Worm (Caenorhabditis elegans): ENCODE data around the gene ham-2.

Gene ham-2

DNA sequence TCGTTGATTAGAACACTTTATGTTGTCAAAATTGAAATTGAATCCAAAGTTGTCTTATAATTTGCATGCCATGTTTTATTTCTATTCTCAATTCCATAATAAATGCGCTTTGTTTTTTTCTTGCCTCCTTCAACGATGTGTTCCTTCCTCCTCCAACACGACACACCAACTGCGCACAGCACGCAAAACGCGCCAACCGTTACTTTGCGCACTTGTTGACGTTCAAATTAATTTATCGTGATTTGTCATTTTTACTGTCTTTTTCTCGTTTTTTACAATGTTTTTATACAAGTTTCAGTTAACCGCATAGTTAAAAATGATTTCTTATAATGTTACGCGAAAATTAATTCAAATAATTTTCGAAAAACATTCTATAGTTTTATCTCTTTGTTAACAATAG, 33.4 kb downstream of the ham-2 start:
- TF ChIP-seq nhr-237 (tag; optimal IDR thresholded peaks at IDR 0.05) (no peak), cnd-1 (tag; optimal IDR thresholded peaks at IDR 0.05) (no peak), elt-1 (tag; optimal IDR thresholded peaks at IDR 0.05; ENCODE audit: borderline replicate concordance, insufficient read depth) (no peak), ceh-43 (GFP tag; optimal IDR thresholded peaks at IDR 0.05) (no peak), nhr-2 (tag; optimal IDR thresholded peaks at IDR 0.05) (no peak), unc-62 (GFP tag; optimal IDR thresholded peaks at IDR 0.05) (no peak), ham-2 (GFP tag; optimal IDR thresholded peaks at IDR 0.05) (no peak), hlh-1 (tag; optimal IDR thresholded peaks at IDR 0.05) (peak; percentile 18), mep-1 (tag; optimal IDR thresholded peaks at IDR 0.05) (peak; percentile 48), drap-1 (GFP tag; optimal IDR thresholded peaks at IDR 0.05) (no peak), elt-3 (tag; optimal IDR thresholded peaks at IDR 0.05) (no peak), pha-4 (tag; optimal IDR thresholded peaks at IDR 0.05) (no peak), sptf-1 (tag; optimal IDR thresholded peaks at IDR 0.05) (no peak), lin-13 (tag; optimal IDR thresholded peaks at IDR 0.05) (peak; percentile 63), nhr-28 (tag; optimal IDR thresholded peaks at IDR 0.05) (no peak), lin-32 (GFP tag; optimal IDR thresholded peaks at IDR 0.05) (no peak), sem-2 (GFP tag; optimal IDR thresholded peaks at IDR 0.05) (no peak), ces-1 (GFP tag; optimal IDR thresholded peaks at IDR 0.05) (peak; percentile 68), mls-2 (tag; optimal IDR thresholded peaks at IDR 0.05) (no peak), zip-8 (tag; optimal IDR thresholded peaks at IDR 0.05) (no peak), unc-120 (tag; optimal IDR thresholded peaks at IDR 0.05; ENCODE audit: poor library complexity, severe bottlenecking) (no peak), flh-1 (GFP tag; optimal IDR thresholded peaks at IDR 0.05) (no peak), mab-5 (tag; optimal IDR thresholded peaks at IDR 0.05) (no peak), nhr-12 (tag; optimal IDR thresholded peaks at IDR 0.05) (no peak), blmp-1 (tag; optimal IDR thresholded peaks at IDR 0.05) (no peak), unc-39 (tag; optimal IDR thresholded peaks at IDR 0.05) (no peak), tbx-8 (GFP tag; optimal IDR thresholded peaks at IDR 0.05) (no peak), snpc-4 (tag; optimal IDR thresholded peaks at IDR 0.05) (no peak), ceh-83 (GFP tag; optimal IDR thresholded peaks at IDR 0.05) (no peak), lsy-2 (tag; optimal IDR thresholded peaks at IDR 0.05) (peak; percentile 41), M03D4.4 (tag; optimal IDR thresholded peaks at IDR 0.05) (no peak), ztf-11 (tag; optimal IDR thresholded peaks at IDR 0.05) (no peak)

- TF ChIP-seq unc-39 (tag; optimal IDR thresholded peaks at IDR 0.05): no peak
- TF ChIP-seq unc-62 (GFP tag; optimal IDR thresholded peaks at IDR 0.05): no peak
- TF ChIP-seq lin-32 (GFP tag; optimal IDR thresholded peaks at IDR 0.05): no peak
- no peak for TF ChIP-seq nhr-2 (tag; optimal IDR thresholded peaks at IDR 0.05)
- TF ChIP-seq blmp-1 (tag; optimal IDR thresholded peaks at IDR 0.05): no peak
- no peak for TF ChIP-seq ceh-83 (GFP tag; optimal IDR thresholded peaks at IDR 0.05)
- no peak for TF ChIP-seq unc-120 (tag; optimal IDR thresholded peaks at IDR 0.05; ENCODE audit: poor library complexity, severe bottlenecking)
- no peak for TF ChIP-seq nhr-12 (tag; optimal IDR thresholded peaks at IDR 0.05)
- TF ChIP-seq ceh-39 (tag; optimal IDR thresholded peaks at IDR 0.05): no peak
- no peak for TF ChIP-seq mls-2 (tag; optimal IDR thresholded peaks at IDR 0.05)
- no peak for TF ChIP-seq mab-5 (tag; optimal IDR thresholded peaks at IDR 0.05)
- no peak for TF ChIP-seq nhr-76 (tag; optimal IDR thresholded peaks at IDR 0.05)
- no peak for TF ChIP-seq lsy-2 (tag; optimal IDR thresholded peaks at IDR 0.05)
- TF ChIP-seq elt-1 (tag; optimal IDR thresholded peaks at IDR 0.05; ENCODE audit: borderline replicate concordance, insufficient read depth): no peak
- TF ChIP-seq ham-2 (GFP tag; optimal IDR thresholded peaks at IDR 0.05): no peak
- no peak for TF ChIP-seq ceh-43 (GFP tag; optimal IDR thresholded peaks at IDR 0.05)
- no peak for TF ChIP-seq pha-4 (tag; optimal IDR thresholded peaks at IDR 0.05)
- TF ChIP-seq drap-1 (GFP tag; optimal IDR thresholded peaks at IDR 0.05): no peak
Observed at ce11 chrX:4588462-4588861, 34.0 kb downstream of the ham-2 start, which contains the start of gene lnp-1. lnp-1 (plus strand) TSS chrX:4588762.

DNA sequence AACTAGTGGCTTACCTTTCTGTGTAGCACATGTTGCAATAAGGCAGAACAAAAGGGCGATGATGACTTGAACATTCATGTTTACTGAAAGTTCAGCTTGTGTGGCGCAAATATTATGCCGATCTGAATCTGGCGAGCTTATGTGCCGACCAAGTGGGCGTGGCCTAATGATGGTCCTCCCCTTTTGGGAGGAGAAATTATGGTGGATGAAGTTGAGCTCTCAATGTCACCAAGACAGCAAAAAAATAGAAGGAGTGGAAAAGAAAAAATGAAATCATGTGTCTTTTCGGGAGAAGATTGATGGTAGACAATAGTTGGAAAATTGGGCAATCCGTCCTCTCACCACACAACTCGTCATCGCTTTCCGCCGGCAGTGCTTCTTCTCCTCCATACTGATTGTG, 37.8 kb downstream of the ham-2 start, which contains the start of gene flp-12:
TSS of gene flp-12 (minus strand) at position 101 of the 400 bp plus-strand sequence.
- no peak for TF ChIP-seq nhr-2 (tag; optimal IDR thresholded peaks at IDR 0.05)
- TF ChIP-seq drap-1 (GFP tag; optimal IDR thresholded peaks at IDR 0.05): no peak
- TF ChIP-seq mls-2 (tag; optimal IDR thresholded peaks at IDR 0.05): no peak
- TF ChIP-seq lin-13 (tag; optimal IDR thresholded peaks at IDR 0.05): no peak
- TF ChIP-seq nhr-76 (tag; optimal IDR thresholded peaks at IDR 0.05): no peak
- TF ChIP-seq snpc-4 (tag; optimal IDR thresholded peaks at IDR 0.05): no peak
- no peak for TF ChIP-seq nhr-237 (tag; optimal IDR thresholded peaks at IDR 0.05)

DNA sequence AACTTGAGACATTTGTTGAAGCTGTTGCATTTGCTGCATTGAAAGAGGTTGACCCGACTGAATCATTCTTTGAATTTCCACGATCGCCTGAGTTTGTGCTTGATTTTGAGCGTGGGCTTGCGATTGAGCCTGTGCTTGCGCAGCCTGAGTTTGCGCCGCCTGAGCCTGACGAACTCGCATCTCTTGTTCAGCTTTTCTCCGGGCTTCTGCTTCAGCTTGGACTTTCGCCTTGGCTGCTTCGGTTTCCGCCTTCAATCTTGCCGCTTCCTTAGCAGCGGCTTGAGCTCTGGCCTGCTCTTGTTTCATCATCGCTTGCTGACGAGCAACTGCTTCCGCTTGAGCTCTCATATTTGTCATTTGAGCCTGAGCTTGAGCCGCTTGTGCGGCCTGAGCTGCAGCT, 42.9 kb downstream of the ham-2 start:
- TF ChIP-seq ceh-83 (GFP tag; optimal IDR thresholded peaks at IDR 0.05) (no peak), nhr-28 (tag; optimal IDR thresholded peaks at IDR 0.05) (no peak), hlh-1 (tag; optimal IDR thresholded peaks at IDR 0.05) (no peak), lsy-2 (tag; optimal IDR thresholded peaks at IDR 0.05) (no peak), mls-2 (tag; optimal IDR thresholded peaks at IDR 0.05) (no peak), drap-1 (GFP tag; optimal IDR thresholded peaks at IDR 0.05) (no peak), lin-32 (GFP tag; optimal IDR thresholded peaks at IDR 0.05) (no peak), cnd-1 (tag; optimal IDR thresholded peaks at IDR 0.05) (no peak), nhr-12 (tag; optimal IDR thresholded peaks at IDR 0.05) (no peak), mab-5 (tag; optimal IDR thresholded peaks at IDR 0.05) (no peak), tbx-8 (GFP tag; optimal IDR thresholded peaks at IDR 0.05) (no peak), unc-120 (tag; optimal IDR thresholded peaks at IDR 0.05; ENCODE audit: poor library complexity, severe bottlenecking) (no peak), elt-3 (tag; optimal IDR thresholded peaks at IDR 0.05) (no peak)

Measured in whole organism, mixed stage, embryonic.